Worm (Caenorhabditis elegans) whole organism, young adult: ENCODE measurements around the gene eat-3.
A peak's percentile ranks its signal among the peaks of the same experiment; 100 is the strongest.

ENCODE experiments used
- B0035.1 ChIP-seq: sonication (generic microtip); optimal IDR thresholded peaks from 2 replicates; lab custom pipeline; 2016; ENCODE audit warnings: missing genetic modification characterization, mild to moderate bottlenecking, missing compliant biosample characterization, missing genotype, missing genetic modification reagents
- B0261.1 ChIP-seq: sonication (generic microtip); optimal IDR thresholded peaks from 2 replicates; lab custom pipeline; 2016; ENCODE audit warnings: mild to moderate bottlenecking, missing genetic modification characterization, moderate library complexity, missing compliant biosample characterization
- B0336.3 ChIP-seq: fragments of 200-800 bp; sonication (Bioruptor generic); IDR thresholded peaks from 2 replicates; pipeline ENCODE4 v1.3.6; 2022; ENCODE audit warnings: missing genetic modification characterization, missing compliant biosample characterization
- C06A6.2 ChIP-seq: fragments of 200-800 bp; sonication (Bioruptor generic); conservative IDR thresholded peaks from 2 replicates; pipeline ENCODE4 v1.3.6; 2022; ENCODE audit warnings: missing genetic modification characterization, missing compliant biosample characterization
- C17E4.6 ChIP-seq: fragments of 200-800 bp; sonication (Bioruptor generic); IDR thresholded peaks from 2 replicates; pipeline ENCODE4 v1.3.6; 2022; ENCODE audit warnings: missing genetic modification reagents, missing genetic modification characterization, missing compliant biosample characterization
- F10E7.11 ChIP-seq: sonication (generic microtip); optimal IDR thresholded peaks from 2 replicates; lab custom pipeline; 2017; ENCODE audit warnings: mild to moderate bottlenecking, missing genetic modification characterization, moderate library complexity, missing compliant biosample characterization
- F39B2.1 ChIP-seq: fragments of 200-800 bp; sonication (Bioruptor generic); IDR thresholded peaks from 2 replicates; pipeline ENCODE4 v1.3.6; 2022; ENCODE audit warnings: missing genetic modification reagents, missing genetic modification characterization, missing compliant biosample characterization
- F55B11.4 ChIP-seq: sonication (generic microtip); optimal IDR thresholded peaks from 2 replicates; lab custom pipeline; 2016; ENCODE audit warnings: missing compliant biosample characterization, missing genetic modification characterization, borderline replicate concordance; ENCODE audit not compliant: insufficient read depth
- F57A8.1 ChIP-seq: fragments of 200-800 bp; sonication (Bioruptor generic); optimal IDR thresholded peaks from 2 replicates; lab custom pipeline; 2018; ENCODE audit warnings: mild to moderate bottlenecking, missing genetic modification characterization, moderate library complexity, missing compliant biosample characterization
- K12H6.12 ChIP-seq: fragments of 200-800 bp; sonication (Bioruptor generic); optimal IDR thresholded peaks from 2 replicates; lab custom pipeline; 2018; ENCODE audit warnings: mild to moderate bottlenecking, missing genetic modification characterization, missing compliant biosample characterization
- T07F8.4 ChIP-seq: sonication (generic microtip); optimal IDR thresholded peaks from 2 replicates; lab custom pipeline; 2016; ENCODE audit warnings: mild to moderate bottlenecking, missing genetic modification characterization, moderate library complexity, missing compliant biosample characterization
- Y56A3A.18 ChIP-seq: fragments of 200-800 bp; sonication (Bioruptor generic); IDR thresholded peaks from 2 replicates; pipeline ENCODE4 v1.3.6; 2022; ENCODE audit warnings: missing genetic modification reagents, missing genetic modification characterization, missing compliant biosample characterization
- ama-1 ChIP-seq, 3 experiments: fragments of 150-350 bp in 1 of 3; sonication (generic microtip) in 2 of 3; optimal IDR thresholded peaks; 2 replicates each; lab custom pipeline; 2014 to 2018; ENCODE audit warnings: missing biosample characterization in 2 of 3, missing genetic modification characterization in 2 of 3, missing genetic modification reagents in 2 of 3
- aptf-3 ChIP-seq: fragments of 200-800 bp; sonication (Bioruptor generic); IDR thresholded peaks from 2 replicates; pipeline ENCODE4 v1.3.6; 2022; ENCODE audit warnings: missing genetic modification characterization, missing compliant biosample characterization
- athp-1 ChIP-seq: sonication (generic microtip); optimal IDR thresholded peaks from 2 replicates; lab custom pipeline; 2017; ENCODE audit warnings: mild to moderate bottlenecking, missing genetic modification characterization, missing compliant biosample characterization
- cebp-2 ChIP-seq: fragments of 200-800 bp; sonication (Bioruptor generic); IDR thresholded peaks from 2 replicates; pipeline ENCODE4 v1.3.6; 2022; ENCODE audit warnings: missing genetic modification characterization, missing compliant biosample characterization
- ceh-58 ChIP-seq: fragments of 200-800 bp; sonication (Bioruptor generic); IDR thresholded peaks from 2 replicates; pipeline ENCODE4 v1.3.6; 2022; ENCODE audit warnings: missing genetic modification characterization, missing compliant biosample characterization
- ceh-79 ChIP-seq: sonication (generic microtip); optimal IDR thresholded peaks from 2 replicates; lab custom pipeline; 2017; ENCODE audit warnings: mild to moderate bottlenecking, missing genetic modification characterization, missing compliant biosample characterization
- ceh-91 ChIP-seq: fragments of 200-800 bp; sonication (Bioruptor generic); IDR thresholded peaks from 2 replicates; pipeline ENCODE4 v1.3.6; 2022; ENCODE audit warnings: missing genetic modification reagents, missing genetic modification characterization, missing compliant biosample characterization
- dox-1 ChIP-seq: fragments of 200-800 bp; sonication (Bioruptor generic); IDR thresholded peaks from 2 replicates; pipeline ENCODE4 v1.3.6; 2022; ENCODE audit warnings: missing genetic modification reagents, missing genetic modification characterization, missing compliant biosample characterization
- dpl-1 ChIP-seq: fragments of 150-350 bp; optimal IDR thresholded peaks from 2 replicates; lab custom pipeline; 2014; ENCODE audit warnings: missing biosample characterization, missing genetic modification reagents, missing genetic modification characterization
- efl-1 ChIP-seq: fragments of 150-350 bp; optimal IDR thresholded peaks from 2 replicates; lab custom pipeline; 2014; ENCODE audit warnings: missing biosample characterization, missing genetic modification reagents, missing genetic modification characterization
- egl-18 ChIP-seq: fragments of 200-800 bp; sonication (Bioruptor generic); IDR thresholded peaks from 2 replicates; pipeline ENCODE4 v1.3.6; 2022; ENCODE audit warnings: missing genetic modification reagents, missing genetic modification characterization, missing compliant biosample characterization
- egl-44 ChIP-seq: fragments of 200-800 bp; sonication (Bioruptor generic); IDR thresholded peaks from 2 replicates; pipeline ENCODE4 v1.3.6; 2022; ENCODE audit warnings: missing genetic modification reagents, missing genetic modification characterization, missing compliant biosample characterization
- egrh-3 ChIP-seq: fragments of 200-800 bp; sonication (Bioruptor generic); IDR thresholded peaks from 2 replicates; pipeline ENCODE4 v1.3.6; 2022; ENCODE audit warnings: missing genetic modification reagents, missing genetic modification characterization, missing compliant biosample characterization
- ekl-4 ChIP-seq: fragments of 200-800 bp; sonication (Bioruptor generic); IDR thresholded peaks from 2 replicates; pipeline ENCODE4 v1.3.6; 2022; ENCODE audit warnings: missing genetic modification reagents, missing genetic modification characterization, missing compliant biosample characterization
- him-1 ChIP-seq: sonication (generic microtip); optimal IDR thresholded peaks from 2 replicates; lab custom pipeline; 2016; ENCODE audit warnings: missing genotype, missing genetic modification reagents, missing genetic modification characterization, missing compliant biosample characterization
- hlh-26 ChIP-seq: fragments of 200-800 bp; sonication (Bioruptor generic); conservative IDR thresholded peaks from 2 replicates; pipeline ENCODE4 v1.3.6; 2022; ENCODE audit warnings: missing genetic modification reagents, missing genetic modification characterization, missing compliant biosample characterization
- hmg-1.2 ChIP-seq: fragments of 200-800 bp; sonication (Bioruptor generic); IDR thresholded peaks from 2 replicates; pipeline ENCODE4 v1.3.6; 2022; ENCODE audit warnings: missing genetic modification reagents, missing genetic modification characterization, missing compliant biosample characterization
- let-526 ChIP-seq: fragments of 200-800 bp; sonication (Bioruptor generic); IDR thresholded peaks from 2 replicates; pipeline ENCODE4 v1.3.6; 2022; ENCODE audit warnings: missing genetic modification reagents, missing genetic modification characterization, missing compliant biosample characterization
- let-607 ChIP-seq, 2 experiments: fragments of 200-800 bp in 1 of 2; sonication (Bioruptor generic) in 1 of 2; sonication (generic microtip) in 1 of 2; optimal IDR thresholded peaks; 2 replicates each; lab custom pipeline; 2016 to 2018; ENCODE audit warnings: mild to moderate bottlenecking in 2 of 2, missing compliant biosample characterization in 2 of 2, missing genetic modification characterization in 2 of 2, moderate library complexity in 2 of 2, missing genotype in 1 of 2
- lin-26 ChIP-seq: fragments of 200-800 bp; sonication (Bioruptor generic); IDR thresholded peaks from 2 replicates; pipeline ENCODE4 v1.3.6; 2022; ENCODE audit warnings: missing genetic modification reagents, missing genetic modification characterization, missing compliant biosample characterization
- lin-40 ChIP-seq: sonication (generic microtip); optimal IDR thresholded peaks from 2 replicates; lab custom pipeline; 2016; ENCODE audit warnings: missing genetic modification characterization, mild to moderate bottlenecking, missing compliant biosample characterization, missing genotype, missing genetic modification reagents
- lsl-1 ChIP-seq: fragments of 200-800 bp; sonication (Bioruptor generic); optimal IDR thresholded peaks from 2 replicates; lab custom pipeline; 2018; ENCODE audit warnings: mild to moderate bottlenecking, missing genetic modification characterization, moderate library complexity, missing compliant biosample characterization
- lsy-27 ChIP-seq: sonication (generic microtip); optimal IDR thresholded peaks from 2 replicates; lab custom pipeline; 2017; ENCODE audit warnings: missing genetic modification characterization, mild to moderate bottlenecking, missing compliant biosample characterization, antibody characterized with exemption, missing genotype, borderline replicate concordance; ENCODE audit not compliant: insufficient read depth
- madf-3 ChIP-seq: fragments of 200-800 bp; sonication (Bioruptor generic); IDR thresholded peaks from 2 replicates; pipeline ENCODE4 v1.3.6; 2022; ENCODE audit warnings: missing genetic modification reagents, missing genetic modification characterization, missing compliant biosample characterization
- madf-8 ChIP-seq: fragments of 200-800 bp; sonication (Bioruptor generic); conservative IDR thresholded peaks from 2 replicates; pipeline ENCODE4 v1.3.6; 2022; ENCODE audit warnings: missing genetic modification reagents, missing genetic modification characterization, missing compliant biosample characterization
- mes-4 ChIP-seq: sonication (generic microtip); optimal IDR thresholded peaks from 2 replicates; lab custom pipeline; 2016; ENCODE audit warnings: missing genotype, missing genetic modification characterization, missing compliant biosample characterization
- nhr-80 ChIP-seq: sonication (generic microtip); optimal IDR thresholded peaks from 2 replicates; lab custom pipeline; 2016; ENCODE audit warnings: missing genetic modification characterization, missing compliant biosample characterization
- pha-4 ChIP-seq: fragments of 150-350 bp; sonication (generic microtip); optimal IDR thresholded peaks from 2 replicates; lab custom pipeline; 2014; ENCODE audit warnings: missing biosample characterization, missing genetic modification reagents, missing genetic modification characterization
- repo-1 ChIP-seq: sonication (generic microtip); optimal IDR thresholded peaks from 2 replicates; lab custom pipeline; 2017; ENCODE audit warnings: mild to moderate bottlenecking, missing genetic modification characterization, missing compliant biosample characterization
- sdz-38 ChIP-seq: sonication (generic microtip); optimal IDR thresholded peaks from 2 replicates; lab custom pipeline; 2016; ENCODE audit warnings: missing genotype, missing genetic modification characterization, missing compliant biosample characterization
- snpc-4 ChIP-seq, 5 experiments: fragments of 150-350 bp in 1 of 5; sonication (generic microtip) in 4 of 5; optimal IDR thresholded peaks; 2 replicates each; lab custom pipeline; 2014 to 2018; ENCODE audit warnings: missing genetic modification characterization in 5 of 5, missing biosample characterization in 3 of 5, antibody characterized with exemption in 2 of 5, mild to moderate bottlenecking in 2 of 5, missing compliant biosample characterization in 2 of 5, missing genotype in 2 of 5, moderate library complexity in 2 of 5, missing genetic modification reagents in 1 of 5
- somi-1 ChIP-seq: fragments of 200-800 bp; sonication (Bioruptor generic); optimal IDR thresholded peaks from 2 replicates; lab custom pipeline; 2018; ENCODE audit warnings: mild to moderate bottlenecking, missing genetic modification characterization, missing compliant biosample characterization
- tbp1 ChIP-seq: fragments of 200-800 bp; sonication (Bioruptor generic); optimal IDR thresholded peaks from 2 replicates; lab custom pipeline; 2018; ENCODE audit warnings: mild to moderate bottlenecking, missing genetic modification characterization, missing compliant biosample characterization
- tlf-1 ChIP-seq: fragments of 200-800 bp; sonication (Bioruptor generic); optimal IDR thresholded peaks from 2 replicates; lab custom pipeline; 2018; ENCODE audit warnings: mild to moderate bottlenecking, missing genetic modification characterization, missing compliant biosample characterization
- ztf-18 ChIP-seq: sonication (generic microtip); optimal IDR thresholded peaks from 2 replicates; lab custom pipeline; 2016; ENCODE audit warnings: missing genotype, mild to moderate bottlenecking, missing genetic modification characterization, missing compliant biosample characterization
- ztf-22 ChIP-seq: fragments of 200-800 bp; sonication (Bioruptor generic); optimal IDR thresholded peaks from 2 replicates; lab custom pipeline; 2018; ENCODE audit warnings: mild to moderate bottlenecking, missing genetic modification characterization, moderate library complexity, missing compliant biosample characterization
- ztf-3 ChIP-seq: fragments of 200-800 bp; sonication (Bioruptor generic); optimal IDR thresholded peaks from 2 replicates; lab custom pipeline; 2018; ENCODE audit warnings: mild to moderate bottlenecking, missing genetic modification characterization, missing compliant biosample characterization

eat-3 gene

ce11 chrII:9289127-9289526 is 35.5 kb upstream of the eat-3 start (continued):
- TF ChIP-seq egl-44 (GFP tag; lab: Robert Waterston, UW) = no peak
- no peak for TF ChIP-seq Y56A3A.18
- no peak for TF ChIP-seq aptf-3 (GFP tag; lab: Robert Waterston, UW)
- TF ChIP-seq dox-1 (GFP tag; lab: Robert Waterston, UW) = no peak
- TF ChIP-seq nhr-80 (tag; lab: Kevin White, UChicago) = no peak
- TF ChIP-seq repo-1 (tag; lab: Kevin White, UChicago) = no peak
- no peak for TF ChIP-seq B0336.3 (GFP tag; lab: Robert Waterston, UW)
- no peak for TF ChIP-seq egl-18 (GFP tag; lab: Robert Waterston, UW)
- TF ChIP-seq egrh-3 (GFP tag; lab: Robert Waterston, UW) = no peak
- TF ChIP-seq C06A6.2 = no peak
- TF ChIP-seq ztf-18 = no peak
- TF ChIP-seq ztf-22 = no peak
- no peak for TF ChIP-seq ceh-58 (GFP tag; lab: Robert Waterston, UW)
- TF ChIP-seq F10E7.11 (tag; lab: Kevin White, UChicago) = no peak
- no peak for TF ChIP-seq him-1
- TF ChIP-seq hlh-26 = no peak
- TF ChIP-seq F39B2.1 (GFP tag; lab: Robert Waterston, UW) = no peak
- TF ChIP-seq madf-3 (GFP tag; lab: Robert Waterston, UW) = no peak
- no peak for TF ChIP-seq lsy-27 (tag; lab: Kevin White, UChicago)
- TF ChIP-seq F55B11.4 (tag; lab: Kevin White, UChicago) = no peak
- TF ChIP-seq athp-1 (tag; lab: Kevin White, UChicago) = no peak
- TF ChIP-seq sdz-38 (tag; lab: Kevin White, UChicago) = no peak
- TF ChIP-seq let-607 (tag; optimal IDR thresholded peaks at IDR 0.05; lab: Kevin White, UChicago) = no peak
- no peak for TF ChIP-seq B0035.1 (tag; lab: Kevin White, UChicago)
- no peak for TF ChIP-seq ama-1 (optimal IDR thresholded peaks at IDR 0.05; lab: Kevin White, UChicago)
- no peak for TF ChIP-seq ama-1 (GFP tag; optimal IDR thresholded peaks at IDR 0.05; lab: Kevin White, UChicago)
- TF ChIP-seq somi-1 (GFP tag; lab: Kevin White, UChicago) = no peak
- peak; percentile 1 for TF ChIP-seq dpl-1 (GFP tag; lab: Kevin White, UChicago)
- TF ChIP-seq F57A8.1 (GFP tag; lab: Kevin White, UChicago) = no peak
- peak; percentile 55 for TF ChIP-seq madf-8 (GFP tag; lab: Robert Waterston, UW)
- TF ChIP-seq tbp1 = no peak
- no peak for TF ChIP-seq lin-40 (tag; lab: Kevin White, UChicago)
- no peak for TF ChIP-seq tlf-1 (GFP tag; lab: Kevin White, UChicago)
- no peak for TF ChIP-seq pha-4 (tag; lab: Kevin White, UChicago)
- TF ChIP-seq let-526 (GFP tag; lab: Robert Waterston, UW) = no peak
- TF ChIP-seq efl-1 (GFP tag; lab: Kevin White, UChicago) = peak; percentile 73
- no peak for TF ChIP-seq lsl-1 (GFP tag; lab: Kevin White, UChicago)
- TF ChIP-seq hmg-1.2 (GFP tag; lab: Robert Waterston, UW) = peak; percentile 23; the same call in 1 of the 2 replicates
- no peak for TF ChIP-seq snpc-4 (GFP tag; optimal IDR thresholded peaks at IDR 0.05; lab: Kevin White, UChicago)
- no peak for TF ChIP-seq snpc-4 (tag; optimal IDR thresholded peaks at IDR 0.05; lab: Kevin White, UChicago)
- TF ChIP-seq T07F8.4 = no peak
- TF ChIP-seq cebp-2 (GFP tag; lab: Robert Waterston, UW) = no peak
- no peak for TF ChIP-seq lin-26 (GFP tag; lab: Robert Waterston, UW)
- TF ChIP-seq ztf-3 = no peak
- TF ChIP-seq ceh-91 (GFP tag; lab: Robert Waterston, UW) = peak; percentile 29; the same call in 1 of the 2 replicates
- TF ChIP-seq C17E4.6 (GFP tag; lab: Robert Waterston, UW) = no peak
- no peak for TF ChIP-seq B0261.1
- peak; percentile 26; the same call in 1 of the 2 replicates for TF ChIP-seq ekl-4
- TF ChIP-seq mes-4 (tag; lab: Kevin White, UChicago) = no peak
- no peak for TF ChIP-seq K12H6.12
- no peak for TF ChIP-seq ceh-79 (tag; lab: Kevin White, UChicago)
